Worm (Caenorhabditis elegans) whole organism, L2 larva: ENCODE results near the gene F20E11.18.

Source experiments
- R02D3.7 ChIP-seq: fragments of 150-350 bp; optimal IDR thresholded peaks from 2 replicates; lab custom pipeline; 2014; ENCODE audit warnings: missing biosample characterization, missing genetic modification characterization
- blmp-1 ChIP-seq: sonication (generic microtip); optimal IDR thresholded peaks from 2 replicates; lab custom pipeline; 2017; ENCODE audit warnings: missing genetic modification characterization, mild to moderate bottlenecking, missing compliant biosample characterization, antibody characterized with exemption, moderate library complexity; ENCODE audit not compliant: insufficient read depth
- dmd-4 ChIP-seq: sonication (generic microtip); optimal IDR thresholded peaks from 2 replicates; lab custom pipeline; 2017; ENCODE audit warnings: missing biosample characterization, missing genetic modification characterization
- fos-1 ChIP-seq: fragments of 150-350 bp; optimal IDR thresholded peaks from 2 replicates; lab custom pipeline; 2014; ENCODE audit warnings: missing biosample characterization, missing genetic modification characterization
- mab-5 ChIP-seq: fragments of 150-350 bp; optimal IDR thresholded peaks from 2 replicates; lab custom pipeline; 2014; ENCODE audit warnings: missing biosample characterization, missing genetic modification characterization
- mbf-1 ChIP-seq: sonication (generic microtip); optimal IDR thresholded peaks from 2 replicates; lab custom pipeline; 2017; ENCODE audit warnings: missing biosample characterization, missing genetic modification characterization
- nhr-129 ChIP-seq: fragments of 150-350 bp; optimal IDR thresholded peaks from 2 replicates; lab custom pipeline; 2014; ENCODE audit warnings: missing biosample characterization, missing genetic modification characterization
- nhr-23 ChIP-seq: fragments of 150-350 bp; optimal IDR thresholded peaks from 2 replicates; lab custom pipeline; 2014; ENCODE audit warnings: missing biosample characterization, missing genetic modification reagents, missing genetic modification characterization
- nhr-77 ChIP-seq: fragments of 150-350 bp; optimal IDR thresholded peaks from 2 replicates; lab custom pipeline; 2014; ENCODE audit warnings: missing biosample characterization, missing genetic modification characterization
- snpc-4 ChIP-seq: fragments of 150-350 bp; optimal IDR thresholded peaks from 2 replicates; lab custom pipeline; 2014; ENCODE audit warnings: missing biosample characterization, missing genetic modification characterization
- ztf-4 ChIP-seq: fragments of 150-350 bp; optimal IDR thresholded peaks from 2 replicates; lab custom pipeline; 2014; ENCODE audit warnings: missing biosample characterization, missing genetic modification characterization

DNA sequence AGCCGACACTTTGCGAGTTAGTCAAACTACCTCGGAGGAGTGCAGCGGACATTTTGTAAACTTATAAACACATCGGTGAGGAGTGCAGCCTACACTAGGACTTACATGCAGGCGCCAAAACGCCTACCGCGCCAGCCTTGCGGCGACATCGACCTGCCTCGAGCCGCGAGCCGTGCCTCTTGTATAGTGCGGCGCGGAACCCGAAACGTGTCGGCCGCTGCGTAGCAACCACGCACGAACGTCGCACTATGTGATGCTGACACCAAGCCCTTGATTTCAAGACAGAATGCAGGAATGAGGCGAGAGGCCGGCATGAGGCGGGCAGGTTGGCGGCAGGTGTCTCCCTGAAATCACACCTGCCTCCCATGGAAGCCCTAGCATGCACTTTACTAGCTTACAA, 7.1 kb downstream of the F20E11.18 start:
- TF ChIP-seq mbf-1 (no peak), ztf-4 (no peak), nhr-77 (tag; lab: Kevin White, UChicago) (no peak), dmd-4 (no peak), mab-5 (tag; lab: Kevin White, UChicago) (no peak), blmp-1 (no peak), nhr-129 (tag; lab: Kevin White, UChicago) (no peak), R02D3.7 (tag; lab: Kevin White, UChicago) (no peak), fos-1 (tag; lab: Kevin White, UChicago) (no peak), nhr-23 (tag; lab: Kevin White, UChicago) (no peak), snpc-4 (tag; lab: Kevin White, UChicago) (no peak)
